Fruit fly (Drosophila melanogaster): ENCODE measurements around the gene CG12003.

Gene CG12003

dm6 chr3L:1545693-1546329 is 19.4 kb upstream of the CG12003 start, which contains the start of the genes CG32313 and Pcyt1 (continued):
- TF ChIP-seq dan (GFP tag; IDR thresholded peaks at IDR 0.05), result no peak
- no peak for TF ChIP-seq CG9876 (GFP tag; optimal IDR thresholded peaks at IDR 0.05)
- peak; percentile 91 for TF ChIP-seq CG15514 (GFP tag; optimal IDR thresholded peaks at IDR 0.05)
- TF ChIP-seq Dip2 (GFP tag; IDR thresholded peaks at IDR 0.05), result no peak
- TF ChIP-seq mld (GFP tag; IDR thresholded peaks at IDR 0.05; ENCODE audit: partially characterized antibody), result peak; percentile 80; the same call in 1 of the 3 replicates
- no peak for TF ChIP-seq CHES-1-like (GFP tag; optimal IDR thresholded peaks at IDR 0.05)
- TF ChIP-seq nerfin-1 (tag; optimal IDR thresholded peaks at IDR 0.05), result peak; percentile 92
- peak; percentile 65 for TF ChIP-seq CG8924 (tag; optimal IDR thresholded peaks at IDR 0.05)
- no peak for TF ChIP-seq pum (GFP tag; optimal IDR thresholded peaks at IDR 0.05)
- TF ChIP-seq CG4707 (GFP tag; optimal IDR thresholded peaks at IDR 0.05), result peak; percentile 37
- peak; percentile 79 for TF ChIP-seq vnd (GFP tag; IDR thresholded peaks at IDR 0.05; ENCODE audit: partially characterized antibody)
- TF ChIP-seq Antp (GFP tag; optimal IDR thresholded peaks at IDR 0.05), result no peak
- TF ChIP-seq CG11085 (GFP tag; IDR thresholded peaks at IDR 0.05), result no peak
- peak; percentile 27 for TF ChIP-seq CG5180 (GFP tag; optimal IDR thresholded peaks at IDR 0.05)
- TF ChIP-seq D19A (tag; optimal IDR thresholded peaks at IDR 0.05), result no peak
- TF ChIP-seq MTF-1 (GFP tag; optimal IDR thresholded peaks at IDR 0.05; ENCODE audit: borderline replicate concordance), result no peak
- no peak for TF ChIP-seq ro (GFP tag; IDR thresholded peaks at IDR 0.05)
- no peak for TF ChIP-seq D19B (GFP tag; optimal IDR thresholded peaks at IDR 0.05)
- TF ChIP-seq gcm2 (GFP tag; optimal IDR thresholded peaks at IDR 0.05), result no peak
- TF ChIP-seq Sin3A (optimal IDR thresholded peaks at IDR 0.05), result peak; percentile 11
- TF ChIP-seq sug (tag; optimal IDR thresholded peaks at IDR 0.05), result peak; percentile 5
- TF ChIP-seq ase (GFP tag; IDR thresholded peaks at IDR 0.05), result no peak
- TF ChIP-seq sc (optimal IDR thresholded peaks at IDR 0.05), result no peak
- no peak for TF ChIP-seq sc (GFP tag; optimal IDR thresholded peaks at IDR 0.05)
- no peak for TF ChIP-seq Nf-YA (GFP tag; IDR thresholded peaks at IDR 0.05)
- peak; percentile 86 for TF ChIP-seq CG16813 (GFP tag; IDR thresholded peaks at IDR 0.05; ENCODE audit: partially characterized antibody)
- no peak for TF ChIP-seq CG15011 (GFP tag; optimal IDR thresholded peaks at IDR 0.05)
- no peak for TF ChIP-seq hkb (optimal IDR thresholded peaks at IDR 0.05)
- 0 out of 2 replicates have a peak, but pooled peaks have one; percentile 24 for TF ChIP-seq hkb (GFP tag; IDR thresholded peaks at IDR 0.05)
- TF ChIP-seq YL-1 (GFP tag; optimal IDR thresholded peaks at IDR 0.05), result peak; percentile 38
- TF ChIP-seq CG18599 (GFP tag; optimal IDR thresholded peaks at IDR 0.05), result no peak
- no peak for TF ChIP-seq CG6272 (GFP tag; IDR thresholded peaks at IDR 0.05)
- TF ChIP-seq sisA (GFP tag; IDR thresholded peaks at IDR 0.05), result no peak
- no peak for TF ChIP-seq Adf1 (GFP tag; IDR thresholded peaks at IDR 0.05)
- TF ChIP-seq sens-2 (GFP tag; IDR thresholded peaks at IDR 0.05), result no peak
- TF ChIP-seq bbx (GFP tag; IDR thresholded peaks at IDR 0.05; ENCODE audit: partially characterized antibody), result peak; percentile 94
- TF ChIP-seq esg (GFP tag; conservative IDR thresholded peaks at IDR 0.05), result no peak
- TF ChIP-seq Sox100B (GFP tag; optimal IDR thresholded peaks at IDR 0.05), result no peak
- no peak for TF ChIP-seq CG18476 (GFP tag; optimal IDR thresholded peaks at IDR 0.05)
- TF ChIP-seq CG12769 (tag; optimal IDR thresholded peaks at IDR 0.05), result peak; percentile 15
- TF ChIP-seq CG16779 (GFP tag; IDR thresholded peaks at IDR 0.05), result no peak
- no peak; the same call in 2 of the 3 replicates for TF ChIP-seq jigr1 (GFP tag; IDR thresholded peaks at IDR 0.05)
- peak; percentile 56; the same call in 1 of the 3 replicates for TF ChIP-seq ci (GFP tag; IDR thresholded peaks at IDR 0.05)
- no peak for TF ChIP-seq CG11695 (GFP tag; IDR thresholded peaks at IDR 0.05)
- TF ChIP-seq CG3163 (GFP tag; optimal IDR thresholded peaks at IDR 0.05), result peak; percentile 9
- TF ChIP-seq al (GFP tag; IDR thresholded peaks at IDR 0.05), result no peak

All from whole organism, embryonic.